Worm (Caenorhabditis elegans) whole organism, L1 larva: ENCODE data around the gene coa-3.

ENCODE experiments used
- C04F5.9 ChIP-seq: sonication (generic microtip); optimal IDR thresholded peaks from 2 replicates; lab custom pipeline; 2016; ENCODE audit warnings: missing genetic modification characterization, missing compliant biosample characterization
- C16A3.4 ChIP-seq: fragments of 150-350 bp; optimal IDR thresholded peaks from 2 replicates; lab custom pipeline; 2014; ENCODE audit warnings: missing biosample characterization, missing genetic modification characterization
- F16B12.6 ChIP-seq: fragments of 150-350 bp; optimal IDR thresholded peaks from 2 replicates; lab custom pipeline; 2014; ENCODE audit warnings: missing biosample characterization, missing genetic modification characterization
- blmp-1 ChIP-seq: fragments of 150-350 bp; optimal IDR thresholded peaks from 2 replicates; lab custom pipeline; 2014; ENCODE audit warnings: missing biosample characterization, missing genetic modification characterization
- ceh-90 ChIP-seq: sonication (generic microtip); optimal IDR thresholded peaks from 2 replicates; lab custom pipeline; 2016; ENCODE audit warnings: missing genetic modification characterization, missing compliant biosample characterization
- ces-1 ChIP-seq: fragments of 150-350 bp; optimal IDR thresholded peaks from 2 replicates; lab custom pipeline; 2014; ENCODE audit warnings: missing biosample characterization, missing genetic modification reagents, missing genetic modification characterization
- dpl-1 ChIP-seq, 3 experiments: fragments of 150-350 bp in 2 of 3; sonication (generic microtip) in 1 of 3; optimal IDR thresholded peaks; 2 replicates each; lab custom pipeline; 2014 to 2017; ENCODE audit warnings: missing biosample characterization in 3 of 3, missing genetic modification characterization in 3 of 3, missing genetic modification reagents in 3 of 3
- dsc-1 ChIP-seq: sonication (generic microtip); optimal IDR thresholded peaks from 2 replicates; lab custom pipeline; 2016; ENCODE audit warnings: mild to moderate bottlenecking, missing genetic modification characterization, missing compliant biosample characterization
- efl-3 ChIP-seq: fragments of 200-800 bp; sonication (Bioruptor generic); optimal IDR thresholded peaks from 2 replicates; lab custom pipeline; 2018; ENCODE audit warnings: mild to moderate bottlenecking, missing genetic modification characterization, missing compliant biosample characterization
- elt-2 ChIP-seq: sonication (generic microtip); optimal IDR thresholded peaks from 2 replicates; lab custom pipeline; 2016; ENCODE audit warnings: missing genetic modification characterization, mild to moderate bottlenecking, inconsistent platforms, missing compliant biosample characterization, missing genetic modification reagents
- fkh-10 ChIP-seq: sonication (generic microtip); optimal IDR thresholded peaks from 2 replicates; lab custom pipeline; 2017; ENCODE audit warnings: missing biosample characterization, missing genetic modification reagents, missing genetic modification characterization
- hlh-17 ChIP-seq: fragments of 200-800 bp; sonication (Bioruptor generic); optimal IDR thresholded peaks from 2 replicates; lab custom pipeline; 2018; ENCODE audit warnings: missing genetic modification characterization, mild to moderate bottlenecking, missing compliant biosample characterization, moderate library complexity, borderline replicate concordance
- hpl-2 ChIP-seq: fragments of 150-350 bp; optimal IDR thresholded peaks from 2 replicates; lab custom pipeline; 2014; ENCODE audit warnings: missing biosample characterization, missing genetic modification reagents, missing genetic modification characterization
- lin-14 ChIP-seq: fragments of 200-800 bp; sonication (Bioruptor generic); optimal IDR thresholded peaks from 2 replicates; lab custom pipeline; 2018; ENCODE audit warnings: mild to moderate bottlenecking, missing genetic modification characterization, moderate library complexity, missing compliant biosample characterization
- lin-15B ChIP-seq: fragments of 150-350 bp; sonication (generic microtip); optimal IDR thresholded peaks from 3 replicates; lab custom pipeline; 2014; ENCODE audit warnings: missing biosample characterization, missing genetic modification characterization
- lin-39 ChIP-seq: fragments of 150-350 bp; optimal IDR thresholded peaks from 2 replicates; lab custom pipeline; 2014; ENCODE audit warnings: missing biosample characterization, missing genetic modification reagents, missing genetic modification characterization
- lir-3 ChIP-seq: sonication (generic microtip); optimal IDR thresholded peaks from 2 replicates; lab custom pipeline; 2016; ENCODE audit warnings: mild to moderate bottlenecking, missing genetic modification characterization, moderate library complexity, missing compliant biosample characterization; ENCODE audit not compliant: poor library complexity
- lsy-2 ChIP-seq, 2 experiments: fragments of 150-350 bp; optimal IDR thresholded peaks; 2 replicates each; lab custom pipeline; 2014; ENCODE audit warnings: missing biosample characterization in 2 of 2, missing genetic modification characterization in 2 of 2
- mdl-1 ChIP-seq, 2 experiments: fragments of 150-350 bp; optimal IDR thresholded peaks; 2 replicates each; lab custom pipeline; 2014 to 2017; ENCODE audit warnings: missing biosample characterization in 2 of 2, missing genetic modification characterization in 2 of 2, inconsistent platforms in 1 of 2
- mep-1 ChIP-seq: fragments of 150-350 bp; optimal IDR thresholded peaks from 2 replicates; lab custom pipeline; 2014; ENCODE audit warnings: missing biosample characterization, missing genetic modification characterization
- nhr-11 ChIP-seq: fragments of 150-350 bp; optimal IDR thresholded peaks from 2 replicates; lab custom pipeline; 2014; ENCODE audit warnings: missing biosample characterization, missing genetic modification characterization
- nhr-12 ChIP-seq: sonication (generic microtip); optimal IDR thresholded peaks from 2 replicates; lab custom pipeline; 2017; ENCODE audit warnings: missing biosample characterization, missing genetic modification characterization
- nhr-71 ChIP-seq: sonication (generic microtip); optimal IDR thresholded peaks from 2 replicates; lab custom pipeline; 2016; ENCODE audit warnings: mild to moderate bottlenecking, missing genetic modification characterization, moderate library complexity, missing compliant biosample characterization
- nhr-85 ChIP-seq: sonication (generic microtip); peaks from one replicate; lab custom pipeline; 2016; ENCODE audit warnings: missing genetic modification characterization, inconsistent platforms, missing compliant biosample characterization
- nhr-90 ChIP-seq: sonication (generic microtip); optimal IDR thresholded peaks from 2 replicates; lab custom pipeline; 2016; ENCODE audit warnings: mild to moderate bottlenecking, missing genetic modification characterization, missing compliant biosample characterization; ENCODE audit not compliant: poor library complexity
- pag-3 ChIP-seq: sonication (generic microtip); optimal IDR thresholded peaks from 2 replicates; lab custom pipeline; 2017; ENCODE audit warnings: missing genetic modification characterization, mild to moderate bottlenecking, missing compliant biosample characterization, antibody characterized with exemption, borderline replicate concordance; ENCODE audit not compliant: insufficient read depth
- pax-3 ChIP-seq: fragments of 200-800 bp; sonication (Bioruptor generic); optimal IDR thresholded peaks from 2 replicates; lab custom pipeline; 2018; ENCODE audit warnings: mild to moderate bottlenecking, missing genetic modification characterization, moderate library complexity, missing compliant biosample characterization
- pqm-1 ChIP-seq: sonication (generic microtip); optimal IDR thresholded peaks from 3 replicates; lab custom pipeline; 2017; ENCODE audit warnings: missing biosample characterization, missing genetic modification characterization
- snu-23 ChIP-seq: sonication (generic microtip); optimal IDR thresholded peaks from 2 replicates; lab custom pipeline; 2016; ENCODE audit warnings: missing genetic modification characterization, missing compliant biosample characterization
- unc-30 ChIP-seq: sonication (generic microtip); optimal IDR thresholded peaks from 2 replicates; lab custom pipeline; 2017; ENCODE audit warnings: missing biosample characterization, missing genetic modification characterization
- unc-62 ChIP-seq: fragments of 150-350 bp; optimal IDR thresholded peaks from 2 replicates; lab custom pipeline; 2014; ENCODE audit warnings: missing biosample characterization, missing genetic modification reagents, missing genetic modification characterization
- unc-86 ChIP-seq: sonication (generic microtip); optimal IDR thresholded peaks from 2 replicates; lab custom pipeline; 2016; ENCODE audit warnings: missing genetic modification characterization, missing compliant biosample characterization
- unc-98 ChIP-seq: fragments of 200-800 bp; sonication (Bioruptor generic); IDR thresholded peaks from 2 replicates; pipeline ENCODE4 v1.3.6; 2022; ENCODE audit warnings: missing genetic modification characterization, missing compliant biosample characterization
- xbp-1 ChIP-seq: sonication (generic microtip); optimal IDR thresholded peaks from 2 replicates; lab custom pipeline; 2016; ENCODE audit warnings: missing genetic modification characterization, missing compliant biosample characterization
- ztf-11 ChIP-seq, 2 experiments: sonication (generic microtip); optimal IDR thresholded peaks; 2 replicates each; lab custom pipeline; 2016 to 2017; ENCODE audit warnings: missing genetic modification characterization in 2 of 2, missing biosample characterization in 1 of 2, missing compliant biosample characterization in 1 of 2

The coa-3 gene

DNA sequence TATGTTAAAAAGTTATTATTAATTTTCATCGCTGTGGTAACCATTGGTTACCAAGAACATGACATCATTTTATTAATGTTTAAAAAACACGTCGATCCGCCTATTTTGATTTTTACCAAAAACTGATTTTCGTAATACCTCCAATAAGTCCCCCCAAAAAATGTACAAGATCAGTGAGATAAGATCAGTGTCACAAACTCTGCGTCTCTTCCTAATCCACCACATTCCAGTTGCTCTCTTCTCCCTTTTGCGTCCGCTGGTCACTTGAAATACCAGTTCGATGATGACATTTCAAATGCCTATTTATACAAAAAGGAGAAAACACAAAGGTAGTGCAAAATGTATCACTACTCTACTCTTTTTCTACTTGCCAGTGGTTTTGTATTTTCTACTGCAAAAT, 42.4 kb downstream of the coa-3 start, which contains the start of gene M03A1.8 (continued):
- TF ChIP-seq nhr-90 = no peak
- no peak for TF ChIP-seq hpl-2 (GFP tag; lab: Kevin White, UChicago)
- TF ChIP-seq nhr-71 (tag; lab: Kevin White, UChicago) = no peak
- no peak for TF ChIP-seq C16A3.4 (tag; lab: Kevin White, UChicago)
- TF ChIP-seq nhr-12 (tag; lab: Kevin White, UChicago) = no peak
- TF ChIP-seq dsc-1 = no peak
- TF ChIP-seq mep-1 = no peak
- TF ChIP-seq F16B12.6 (tag; lab: Kevin White, UChicago) = no peak
- TF ChIP-seq snu-23 = peak; percentile 4

DNA sequence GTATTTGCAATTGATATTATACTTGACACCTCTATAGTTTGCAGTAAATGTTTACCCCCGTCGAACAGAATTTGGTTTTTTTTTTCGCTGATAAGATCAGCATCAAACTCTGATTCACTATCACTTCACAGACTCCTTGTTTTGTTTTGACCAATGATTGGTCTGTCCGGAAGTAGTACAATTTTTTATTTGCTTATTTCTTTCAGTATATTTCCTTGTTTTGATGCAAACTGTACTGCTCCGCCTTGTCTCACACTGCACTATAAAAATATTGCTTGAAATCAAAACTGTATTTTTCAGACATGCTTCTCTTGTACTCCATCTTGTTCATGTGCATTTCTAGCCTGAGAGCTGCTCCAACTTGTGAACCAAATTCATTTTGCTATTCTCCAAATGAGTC, 44.9 kb downstream of the coa-3 start, which contains the start of gene M03A1.3:
M03A1.3 (plus strand) TSS at position 301 of the 400 bp plus-strand sequence.
- TF ChIP-seq lin-15B (tag; lab: Kevin White, UChicago) = no peak
- TF ChIP-seq mdl-1 (tag; optimal IDR thresholded peaks at IDR 0.05; lab: Kevin White, UChicago) = no peak
- TF ChIP-seq nhr-11 (tag; lab: Kevin White, UChicago) = no peak
- TF ChIP-seq unc-30 = no peak
- TF ChIP-seq lin-14 (GFP tag; lab: Kevin White, UChicago) = no peak
- no peak for TF ChIP-seq C04F5.9
- TF ChIP-seq xbp-1 (tag; lab: Kevin White, UChicago) = no peak
- TF ChIP-seq fkh-10 (GFP tag; lab: Kevin White, UChicago) = no peak
- no peak for TF ChIP-seq nhr-90
- no peak for TF ChIP-seq lin-39
- no peak for TF ChIP-seq hlh-17
- TF ChIP-seq, all 84 proteins: peak for 0

- TF ChIP-seq nhr-12 (tag; lab: Kevin White, UChicago) = no peak
- no peak for TF ChIP-seq ces-1 (GFP tag; lab: Kevin White, UChicago)
- no peak for TF ChIP-seq ceh-90 (tag; lab: Kevin White, UChicago)
- TF ChIP-seq lsy-2 (tag; optimal IDR thresholded peaks at IDR 0.05; lab: Kevin White, UChicago) = no peak
- TF ChIP-seq dpl-1 (GFP tag; optimal IDR thresholded peaks at IDR 0.05; lab: Kevin White, UChicago) = no peak
- TF ChIP-seq pag-3 (tag; lab: Kevin White, UChicago) = no peak
- TF ChIP-seq fkh-10 (GFP tag; lab: Kevin White, UChicago) = no peak
- no peak for TF ChIP-seq lir-3 (tag; lab: Kevin White, UChicago)
- no peak for TF ChIP-seq efl-3
- TF ChIP-seq unc-98 (GFP tag; lab: Robert Waterston, UW) = no peak
- no peak for TF ChIP-seq ztf-11 (tag; optimal IDR thresholded peaks at IDR 0.05; lab: Kevin White, UChicago)
- no peak for TF ChIP-seq pax-3 (tag; lab: Kevin White, UChicago)
- peak; percentile 30 for TF ChIP-seq pqm-1
- no peak for TF ChIP-seq blmp-1 (tag; lab: Kevin White, UChicago)
- TF ChIP-seq unc-62 = no peak
- TF ChIP-seq elt-2 (tag; lab: Kevin White, UChicago) = peak; percentile 76
- TF ChIP-seq unc-86 (tag; lab: Kevin White, UChicago) = no peak
- no peak for TF ChIP-seq dsc-1
- TF ChIP-seq nhr-90 = peak; percentile 34
- no peak for TF ChIP-seq nhr-85
Observed at ce11 chrII:4552088-4552487, 50.3 kb downstream of the coa-3 start.
